Fruit fly (Drosophila melanogaster) whole organism, pupa: Measurements from ENCODE around the gene Ubc2.

Experiments
- CG14655 ChIP-seq: fragments of 200-800 bp; sonication (Bioruptor generic); optimal IDR thresholded peaks from 3 replicates; lab custom pipeline; 2017; ENCODE audit warnings: mild to moderate bottlenecking, missing biosample characterization, missing genetic modification reagents, missing genetic modification characterization
- CG32121 ChIP-seq: fragments of 200-800 bp; sonication (Bioruptor generic); IDR thresholded peaks from 2 replicates; pipeline ENCODE4 v1.3.6; 2022; ENCODE audit warnings: missing biosample characterization, missing genetic modification characterization
- CG34367 ChIP-seq: fragments of 200-800 bp; sonication (Bioruptor generic); optimal IDR thresholded peaks from 2 replicates; lab custom pipeline; 2018; ENCODE audit warnings: missing biosample characterization, mild to moderate bottlenecking, missing genetic modification characterization
- CG4496 ChIP-seq: fragments of 200-800 bp; sonication (Bioruptor generic); IDR thresholded peaks from 3 replicates; pipeline ENCODE4 v1.3.6; 2022; ENCODE audit warnings: missing biosample characterization, missing genetic modification characterization
- D1 ChIP-seq: fragments of 200-800 bp; sonication (Bioruptor generic); optimal IDR thresholded peaks from 2 replicates; lab custom pipeline; 2018; ENCODE audit warnings: missing biosample characterization, mild to moderate bottlenecking, missing genetic modification characterization, moderate library complexity
- EcR ChIP-seq: fragments of 200-800 bp; sonication (Bioruptor generic); optimal IDR thresholded peaks from 3 replicates; lab custom pipeline; 2019; ENCODE audit warnings: missing biosample characterization, missing genetic modification characterization, mild to moderate bottlenecking, moderate library complexity, missing genetic modification reagents
- Pif1A ChIP-seq: fragments of 200-800 bp; sonication (Bioruptor generic); optimal IDR thresholded peaks from 3 replicates; lab custom pipeline; 2016; ENCODE audit warnings: missing biosample characterization, missing genetic modification characterization
- Pif1B ChIP-seq: fragments of 200-800 bp; sonication (Bioruptor generic); optimal IDR thresholded peaks from 3 replicates; lab custom pipeline; 2016; ENCODE audit warnings: missing biosample characterization, missing genetic modification characterization
- Snoo ChIP-seq: fragments of 200-800 bp; sonication (Bioruptor generic); optimal IDR thresholded peaks from 3 replicates; lab custom pipeline; 2017; ENCODE audit warnings: missing biosample characterization, mild to moderate bottlenecking, missing genetic modification characterization, inconsistent platforms
- fd96Ca ChIP-seq: fragments of 200-800 bp; sonication (Bioruptor generic); IDR thresholded peaks from 3 replicates; pipeline ENCODE4 v1.3.6; 2022; ENCODE audit warnings: missing biosample characterization, missing genetic modification characterization
- gl ChIP-seq: fragments of 200-800 bp; sonication (Bioruptor generic); optimal IDR thresholded peaks from 2 replicates; lab custom pipeline; 2018; ENCODE audit warnings: missing biosample characterization, mild to moderate bottlenecking, missing genetic modification characterization

dm6 chr2L:10750915-10751612 lies 16.7 kb downstream of the Ubc2 start:
- TF ChIP-seq CG32121 (GFP tag; lab: Robert Waterston, UW): no peak
- TF ChIP-seq Pif1A (GFP tag; lab: Kevin White, UChicago): no peak
- peak; percentile 41 for TF ChIP-seq EcR
- TF ChIP-seq fd96Ca (GFP tag; lab: Robert Waterston, UW): no peak
- no peak for TF ChIP-seq CG34367 (tag; lab: Kevin White, UChicago)
- no peak for TF ChIP-seq D1 (tag; lab: Kevin White, UChicago)
- TF ChIP-seq Pif1B (GFP tag; lab: Kevin White, UChicago): no peak
- TF ChIP-seq Snoo: no peak
- TF ChIP-seq CG4496 (GFP tag; lab: Robert Waterston, UW): no peak
- TF ChIP-seq CG14655: no peak
- no peak for TF ChIP-seq gl (tag; lab: Kevin White, UChicago)
